Fruit fly (Drosophila melanogaster) Kc167 (cell line): Measurements from ENCODE around the gene Archease.

ENCODE experiments used
- Myc ChIP-seq: fragments of >200 bp; optimal IDR thresholded peaks from 2 replicates; lab custom pipeline; 2017; ENCODE audit warnings: missing external identifiers
- h ChIP-seq: fragments of >200 bp; optimal IDR thresholded peaks from 3 replicates; lab custom pipeline; 2018; ENCODE audit warnings: missing external identifiers
- insv ChIP-seq: fragments of >200 bp; optimal IDR thresholded peaks from 3 replicates; lab custom pipeline; 2018; ENCODE audit warnings: missing external identifiers
- psq ChIP-seq: fragments of >200 bp; optimal IDR thresholded peaks from 2 replicates; lab custom pipeline; 2017; ENCODE audit warnings: missing external identifiers
- ttk ChIP-seq: sonication (Bioruptor generic); optimal IDR thresholded peaks from 2 replicates; lab custom pipeline; 2017; ENCODE audit warnings: missing external identifiers

DNA sequence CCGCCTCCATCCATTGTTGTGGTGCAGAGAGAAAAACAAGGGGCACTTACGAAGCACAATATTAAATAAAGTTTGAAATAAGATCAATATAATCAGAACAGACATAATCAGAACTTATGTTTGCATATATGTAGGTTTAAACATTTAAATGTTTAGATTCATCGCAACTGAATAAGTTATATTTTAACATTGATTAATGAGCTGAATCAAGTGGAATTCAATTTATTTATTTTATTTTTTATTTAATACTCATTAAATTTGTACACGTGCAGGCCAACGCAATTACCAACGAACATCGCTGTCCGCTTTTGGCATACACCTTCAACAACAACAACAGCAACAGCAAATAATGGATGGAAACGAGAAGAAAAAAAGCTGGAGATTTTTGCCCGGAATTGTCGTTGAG lies 36.1 kb upstream of the Archease start:
- TF ChIP-seq psq (lab: Kevin White, UChicago) (no peak), h (no peak), ttk (no peak), Myc (lab: Kevin White, UChicago) (no peak), insv (lab: Kevin White, UChicago) (no peak)
